Worm (Caenorhabditis elegans) whole organism, young adult: ENCODE data around the gene ipmk-1.

Experiments used
- B0035.1 ChIP-seq: sonication (generic microtip); optimal IDR thresholded peaks from 2 replicates; lab custom pipeline; 2016; ENCODE audit warnings: missing genetic modification characterization, mild to moderate bottlenecking, missing compliant biosample characterization, missing genotype, missing genetic modification reagents
- F22D6.2 ChIP-seq: sonication (generic microtip); optimal IDR thresholded peaks from 2 replicates; lab custom pipeline; 2016; ENCODE audit warnings: mild to moderate bottlenecking, missing genetic modification characterization, missing compliant biosample characterization
- K11D2.4 ChIP-seq: fragments of 200-800 bp; sonication (Bioruptor generic); IDR thresholded peaks from 2 replicates; pipeline ENCODE4 v1.3.6; 2022; ENCODE audit warnings: missing genetic modification reagents, missing genetic modification characterization, missing compliant biosample characterization
- K12H6.12 ChIP-seq: fragments of 200-800 bp; sonication (Bioruptor generic); optimal IDR thresholded peaks from 2 replicates; lab custom pipeline; 2018; ENCODE audit warnings: mild to moderate bottlenecking, missing genetic modification characterization, missing compliant biosample characterization
- Y53F4B.3 ChIP-seq: fragments of 200-800 bp; sonication (Bioruptor generic); IDR thresholded peaks from 2 replicates; pipeline ENCODE4 v1.3.6; 2022; ENCODE audit warnings: missing genetic modification reagents, missing genetic modification characterization, missing compliant biosample characterization
- Y53G8AR.9 ChIP-seq: fragments of 200-800 bp; sonication (Bioruptor generic); conservative IDR thresholded peaks from 2 replicates; pipeline ENCODE4 v1.3.6; 2022; ENCODE audit warnings: missing genetic modification reagents, missing genetic modification characterization, missing compliant biosample characterization
- Y67H2A.10 ChIP-seq: fragments of 200-800 bp; sonication (Bioruptor generic); conservative IDR thresholded peaks from 2 replicates; pipeline ENCODE4 v1.3.6; 2022; ENCODE audit warnings: missing genetic modification reagents, missing genetic modification characterization, missing compliant biosample characterization
- ZK185.1 ChIP-seq: sonication (generic microtip); optimal IDR thresholded peaks from 2 replicates; lab custom pipeline; 2016; ENCODE audit warnings: mild to moderate bottlenecking, missing genetic modification characterization, missing compliant biosample characterization; ENCODE audit not compliant: poor library complexity, severe bottlenecking
- akir-1 ChIP-seq: fragments of 200-800 bp; sonication (Bioruptor generic); optimal IDR thresholded peaks from 2 replicates; lab custom pipeline; 2018; ENCODE audit warnings: mild to moderate bottlenecking, missing genetic modification characterization, moderate library complexity, missing compliant biosample characterization
- attf-3 ChIP-seq: fragments of 200-800 bp; sonication (Bioruptor generic); conservative IDR thresholded peaks from 2 replicates; pipeline ENCODE4 v1.3.6; 2022; ENCODE audit warnings: missing genetic modification reagents, missing genetic modification characterization, missing compliant biosample characterization
- ceh-100 ChIP-seq: fragments of 200-800 bp; sonication (Bioruptor generic); IDR thresholded peaks from 2 replicates; pipeline ENCODE4 v1.3.6; 2022; ENCODE audit warnings: missing genetic modification reagents, missing genetic modification characterization, missing compliant biosample characterization
- ceh-58 ChIP-seq: fragments of 200-800 bp; sonication (Bioruptor generic); IDR thresholded peaks from 2 replicates; pipeline ENCODE4 v1.3.6; 2022; ENCODE audit warnings: missing genetic modification characterization, missing compliant biosample characterization
- ceh-91 ChIP-seq: fragments of 200-800 bp; sonication (Bioruptor generic); IDR thresholded peaks from 2 replicates; pipeline ENCODE4 v1.3.6; 2022; ENCODE audit warnings: missing genetic modification reagents, missing genetic modification characterization, missing compliant biosample characterization
- egrh-3 ChIP-seq: fragments of 200-800 bp; sonication (Bioruptor generic); IDR thresholded peaks from 2 replicates; pipeline ENCODE4 v1.3.6; 2022; ENCODE audit warnings: missing genetic modification reagents, missing genetic modification characterization, missing compliant biosample characterization
- him-1 ChIP-seq: sonication (generic microtip); optimal IDR thresholded peaks from 2 replicates; lab custom pipeline; 2016; ENCODE audit warnings: missing genotype, missing genetic modification reagents, missing genetic modification characterization, missing compliant biosample characterization
- hsf-1 ChIP-seq: fragments of 200-800 bp; sonication (Bioruptor generic); IDR thresholded peaks from 2 replicates; pipeline ENCODE4 v1.3.6; 2022; ENCODE audit warnings: missing genetic modification reagents, missing genetic modification characterization, missing compliant biosample characterization
- let-526 ChIP-seq: fragments of 200-800 bp; sonication (Bioruptor generic); IDR thresholded peaks from 2 replicates; pipeline ENCODE4 v1.3.6; 2022; ENCODE audit warnings: missing genetic modification reagents, missing genetic modification characterization, missing compliant biosample characterization
- let-607 ChIP-seq, 2 experiments: fragments of 200-800 bp in 1 of 2; sonication (Bioruptor generic) in 1 of 2; sonication (generic microtip) in 1 of 2; optimal IDR thresholded peaks; 2 replicates each; lab custom pipeline; 2016 to 2018; ENCODE audit warnings: mild to moderate bottlenecking in 2 of 2, missing compliant biosample characterization in 2 of 2, missing genetic modification characterization in 2 of 2, moderate library complexity in 2 of 2, missing genotype in 1 of 2
- lin-35 ChIP-seq, 3 experiments: fragments of 150-350 bp in 2 of 3; sonication (generic microtip) in 1 of 3; optimal IDR thresholded peaks; 2 replicates each; lab custom pipeline; 2014 to 2018; ENCODE audit warnings: missing biosample characterization in 3 of 3, missing genetic modification characterization in 3 of 3, missing genetic modification reagents in 3 of 3
- lin-40 ChIP-seq: sonication (generic microtip); optimal IDR thresholded peaks from 2 replicates; lab custom pipeline; 2016; ENCODE audit warnings: missing genetic modification characterization, mild to moderate bottlenecking, missing compliant biosample characterization, missing genotype, missing genetic modification reagents
- lsl-1 ChIP-seq: fragments of 200-800 bp; sonication (Bioruptor generic); optimal IDR thresholded peaks from 2 replicates; lab custom pipeline; 2018; ENCODE audit warnings: mild to moderate bottlenecking, missing genetic modification characterization, moderate library complexity, missing compliant biosample characterization
- mel-28 ChIP-seq: sonication (generic microtip); optimal IDR thresholded peaks from 2 replicates; lab custom pipeline; 2016; ENCODE audit warnings: borderline replicate concordance, mild to moderate bottlenecking, missing genetic modification characterization, missing compliant biosample characterization
- mes-4 ChIP-seq: sonication (generic microtip); optimal IDR thresholded peaks from 2 replicates; lab custom pipeline; 2016; ENCODE audit warnings: missing genotype, missing genetic modification characterization, missing compliant biosample characterization
- nfya-1 ChIP-seq: sonication (generic microtip); optimal IDR thresholded peaks from 2 replicates; lab custom pipeline; 2017; ENCODE audit warnings: antibody characterized with exemption, missing compliant biosample characterization, missing genetic modification characterization, borderline replicate concordance; ENCODE audit not compliant: insufficient read depth
- nfyb-1 ChIP-seq: fragments of 200-800 bp; sonication (Bioruptor generic); IDR thresholded peaks from 2 replicates; pipeline ENCODE4 v1.3.6; 2022; ENCODE audit warnings: missing genetic modification reagents, missing genetic modification characterization, missing compliant biosample characterization
- nhr-27 ChIP-seq: fragments of 200-800 bp; sonication (Bioruptor generic); optimal IDR thresholded peaks from 2 replicates; lab custom pipeline; 2018; ENCODE audit warnings: mild to moderate bottlenecking, missing genetic modification characterization, moderate library complexity, missing compliant biosample characterization
- nhr-80 ChIP-seq: sonication (generic microtip); optimal IDR thresholded peaks from 2 replicates; lab custom pipeline; 2016; ENCODE audit warnings: missing genetic modification characterization, missing compliant biosample characterization
- pbrm-1 ChIP-seq: fragments of 200-800 bp; sonication (Bioruptor generic); IDR thresholded peaks from 2 replicates; pipeline ENCODE4 v1.3.6; 2022; ENCODE audit warnings: missing genetic modification reagents, missing genetic modification characterization, missing compliant biosample characterization
- pha-4 ChIP-seq: fragments of 150-350 bp; sonication (generic microtip); optimal IDR thresholded peaks from 2 replicates; lab custom pipeline; 2014; ENCODE audit warnings: missing biosample characterization, missing genetic modification reagents, missing genetic modification characterization
- rpc-1 ChIP-seq, 2 experiments: fragments of 150-350 bp in 1 of 2; sonication (generic microtip) in 1 of 2; optimal IDR thresholded peaks; 2 replicates each; lab custom pipeline; 2014 to 2018; ENCODE audit warnings: missing biosample characterization in 1 of 2, missing genetic modification characterization in 1 of 2, missing genetic modification reagents in 1 of 2, missing genotype in 1 of 2
- sdz-38 ChIP-seq: sonication (generic microtip); optimal IDR thresholded peaks from 2 replicates; lab custom pipeline; 2016; ENCODE audit warnings: missing genotype, missing genetic modification characterization, missing compliant biosample characterization
- snpc-3.4 ChIP-seq: sonication (generic microtip); optimal IDR thresholded peaks from 2 replicates; lab custom pipeline; 2017; ENCODE audit warnings: missing genetic modification characterization, mild to moderate bottlenecking, missing compliant biosample characterization, antibody characterized with exemption, moderate library complexity, missing genotype, missing genetic modification reagents
- somi-1 ChIP-seq: fragments of 200-800 bp; sonication (Bioruptor generic); optimal IDR thresholded peaks from 2 replicates; lab custom pipeline; 2018; ENCODE audit warnings: mild to moderate bottlenecking, missing genetic modification characterization, missing compliant biosample characterization
- unc-130 ChIP-seq: sonication (generic microtip); optimal IDR thresholded peaks from 2 replicates; lab custom pipeline; 2016; ENCODE audit warnings: missing genetic modification reagents, missing genetic modification characterization, missing compliant biosample characterization
- xnd-1 ChIP-seq: sonication (generic microtip); optimal IDR thresholded peaks from 2 replicates; lab custom pipeline; 2016; ENCODE audit warnings: missing genotype, missing genetic modification reagents, missing genetic modification characterization, missing compliant biosample characterization
- ztf-18 ChIP-seq: sonication (generic microtip); optimal IDR thresholded peaks from 2 replicates; lab custom pipeline; 2016; ENCODE audit warnings: missing genotype, mild to moderate bottlenecking, missing genetic modification characterization, missing compliant biosample characterization
- ztf-28 ChIP-seq: fragments of 200-800 bp; sonication (Bioruptor generic); IDR thresholded peaks from 2 replicates; pipeline ENCODE4 v1.3.6; 2022; ENCODE audit warnings: missing genetic modification reagents, missing genetic modification characterization, missing compliant biosample characterization

Gene ipmk-1

ce11 chrIV:12537694-12538093 is 10.2 kb upstream of the ipmk-1 start:
- TF ChIP-seq lin-35 (GFP tag; optimal IDR thresholded peaks at IDR 0.05; lab: Kevin White, UChicago) (no peak), K11D2.4 (GFP tag; lab: Robert Waterston, UW) (no peak), nhr-80 (no peak), pha-4 (tag; lab: Kevin White, UChicago) (no peak), ceh-58 (GFP tag; lab: Robert Waterston, UW) (no peak), nhr-27 (no peak), nfya-1 (tag; lab: Kevin White, UChicago) (no peak), let-526 (no peak), mes-4 (tag; lab: Kevin White, UChicago) (no peak), rpc-1 (optimal IDR thresholded peaks at IDR 0.05; lab: Kevin White, UChicago) (no peak), rpc-1 (tag; optimal IDR thresholded peaks at IDR 0.05; lab: Kevin White, UChicago) (no peak), Y53G8AR.9 (GFP tag; lab: Robert Waterston, UW) (no peak), ceh-100 (GFP tag; lab: Robert Waterston, UW) (no peak), ztf-28 (GFP tag; lab: Robert Waterston, UW) (no peak), hsf-1 (GFP tag; lab: Robert Waterston, UW) (no peak), Y53F4B.3 (no peak), B0035.1 (tag; lab: Kevin White, UChicago) (no peak), lsl-1 (no peak), akir-1 (GFP tag; lab: Kevin White, UChicago) (no peak)
- TF ChIP-seq, all 124 proteins: peak for 0

- no peak for TF ChIP-seq let-526
- no peak for TF ChIP-seq ceh-91
- TF ChIP-seq ZK185.1 (tag; lab: Kevin White, UChicago): no peak
- no peak for TF ChIP-seq K12H6.12 (tag; lab: Kevin White, UChicago)
- no peak for TF ChIP-seq nfyb-1 (GFP tag; lab: Robert Waterston, UW)
- no peak for TF ChIP-seq F22D6.2 (tag; lab: Kevin White, UChicago)
- no peak for TF ChIP-seq let-607 (tag; optimal IDR thresholded peaks at IDR 0.05; lab: Kevin White, UChicago)
- no peak for TF ChIP-seq snpc-3.4 (tag; lab: Kevin White, UChicago)
- TF ChIP-seq xnd-1 (tag; lab: Kevin White, UChicago): no peak
- TF ChIP-seq ztf-18 (tag; lab: Kevin White, UChicago): no peak
- no peak for TF ChIP-seq attf-3 (GFP tag; lab: Robert Waterston, UW)
- TF ChIP-seq pbrm-1: no peak
- no peak for TF ChIP-seq him-1 (tag; lab: Kevin White, UChicago)
- no peak for TF ChIP-seq somi-1 (GFP tag; lab: Kevin White, UChicago)
- TF ChIP-seq sdz-38 (tag; lab: Kevin White, UChicago): no peak
- no peak for TF ChIP-seq lin-40 (tag; lab: Kevin White, UChicago)
- no peak for TF ChIP-seq egrh-3 (GFP tag; lab: Robert Waterston, UW)
- no peak for TF ChIP-seq mel-28
- TF ChIP-seq Y67H2A.10: no peak
- TF ChIP-seq unc-130: no peak
Measured at ce11 chrIV:12540242-12540641, 7.7 kb upstream of the ipmk-1 start.

- TF ChIP-seq egrh-3 (GFP tag; lab: Robert Waterston, UW) (peak; percentile 23; the same call in 1 of the 2 replicates), somi-1 (GFP tag; lab: Kevin White, UChicago) (no peak)
Measured at ce11 chrIV:12542011-12542410, 5.9 kb upstream of the ipmk-1 start, which contains the start of gene ham-1. Gene ham-1, plus strand, starts transcription at chrIV:12542183.
